Worm (Caenorhabditis elegans): ENCODE measurements around the gene F16B4.6.

- TF ChIP-seq dao-5 (tag; optimal IDR thresholded peaks at IDR 0.05) (no peak), him-1 (tag; optimal IDR thresholded peaks at IDR 0.05) (no peak), W03F9.2 (tag; optimal IDR thresholded peaks at IDR 0.05) (no peak)
Observed at ce11 chrV:1623429-1623828, 36.4 kb downstream of the F16B4.6 start.

Measured in whole organism, L4/young adult.